Worm (Caenorhabditis elegans) whole organism, L4/young adult: Measurements from ENCODE around the gene asp-16.

Experiments
- dao-5 ChIP-seq: sonication (generic microtip); optimal IDR thresholded peaks from 2 replicates; lab custom pipeline; 2016; ENCODE audit warnings: missing genotype, missing genetic modification characterization, moderate library complexity, missing compliant biosample characterization
- him-1 ChIP-seq: sonication (generic microtip); optimal IDR thresholded peaks from 2 replicates; lab custom pipeline; 2016; ENCODE audit warnings: missing genotype, missing genetic modification reagents, missing genetic modification characterization, missing compliant biosample characterization

DNA sequence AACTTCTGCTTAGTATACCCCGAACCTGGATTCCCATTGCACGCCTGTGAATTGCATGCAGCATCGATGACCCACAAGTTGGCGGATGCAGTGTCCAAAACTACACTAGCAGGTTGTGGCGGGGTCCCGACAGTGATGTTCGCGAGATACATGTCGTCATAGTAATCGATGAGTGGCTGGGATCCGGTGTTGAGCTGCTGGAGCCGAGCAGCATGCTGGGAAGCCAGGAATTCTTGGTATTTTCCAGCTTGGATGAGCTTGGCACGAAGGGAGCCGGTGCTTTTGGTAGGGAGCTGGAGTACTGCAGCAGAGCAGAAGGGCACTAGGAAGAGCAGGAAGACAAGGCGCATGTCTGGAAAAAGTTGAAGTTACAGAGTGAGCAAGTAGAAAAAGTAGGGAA is at the start of gene asp-16:
- TF ChIP-seq him-1 (tag; lab: Kevin White, UChicago): no peak
- TF ChIP-seq dao-5 (tag; lab: Kevin White, UChicago): no peak
